Worm (Caenorhabditis elegans) whole organism, young adult: ENCODE results near the gene sid-5.

Experiments used
- C17E4.6 ChIP-seq: fragments of 200-800 bp; sonication (Bioruptor generic); IDR thresholded peaks from 2 replicates; pipeline ENCODE4 v1.3.6; 2022; ENCODE audit warnings: missing genetic modification reagents, missing genetic modification characterization, missing compliant biosample characterization
- F55B11.4 ChIP-seq: sonication (generic microtip); optimal IDR thresholded peaks from 2 replicates; lab custom pipeline; 2016; ENCODE audit warnings: missing compliant biosample characterization, missing genetic modification characterization, borderline replicate concordance; ENCODE audit not compliant: insufficient read depth

DNA sequence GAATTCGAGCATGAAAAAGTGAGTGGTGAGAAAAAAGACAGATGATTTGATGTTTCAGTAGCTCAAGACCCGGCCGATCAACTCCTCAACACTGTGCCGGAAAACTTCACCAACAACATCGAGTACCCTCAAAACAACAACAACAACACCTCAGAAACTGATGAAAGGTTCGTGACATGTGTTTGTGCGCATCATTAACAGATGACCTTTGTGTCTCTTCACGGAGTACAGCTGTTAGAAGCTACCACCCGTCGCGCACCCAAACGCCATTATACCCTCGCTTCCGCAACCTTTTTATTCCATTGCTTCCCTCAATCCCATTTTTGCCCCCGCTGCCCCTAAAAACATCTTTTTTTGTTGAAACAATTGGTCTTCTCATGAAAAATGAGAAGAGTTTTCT lies 10.8 kb downstream of the sid-5 start:
- TF ChIP-seq F55B11.4 (tag; lab: Kevin White, UChicago) (no peak), C17E4.6 (GFP tag; lab: Robert Waterston, UW) (no peak)
